Worm (Caenorhabditis elegans): ENCODE data around the gene C03H5.9.

The C03H5.9 gene

DNA sequence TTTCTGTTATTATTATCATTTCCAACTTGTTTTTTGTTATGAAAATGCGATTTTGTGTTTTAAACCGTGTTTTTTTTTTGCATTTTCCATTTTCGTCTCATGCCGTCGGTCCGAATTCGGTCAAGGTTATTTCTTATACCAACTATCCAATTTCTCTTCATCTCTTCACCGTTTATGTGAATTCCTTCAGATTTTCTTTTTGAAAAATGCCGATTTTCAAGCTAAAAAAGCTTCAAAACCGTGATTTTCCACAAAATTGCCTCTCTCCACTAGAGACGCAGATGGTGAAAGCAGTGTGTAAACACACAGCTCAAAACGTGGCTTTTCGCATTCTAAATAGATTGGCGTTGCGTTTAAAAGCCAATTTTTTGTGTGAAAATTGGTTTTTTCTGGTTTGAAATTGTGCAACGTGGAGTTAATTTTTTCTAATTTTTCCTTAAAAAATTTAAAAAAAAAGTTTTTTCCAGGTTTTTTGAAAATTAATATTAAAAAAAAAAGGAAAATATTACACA lies 9.4 kb downstream of the C03H5.9 start:
- TF ChIP-seq nhr-23 (tag; optimal IDR thresholded peaks at IDR 0.05) (no peak), ceh-82 (tag; optimal IDR thresholded peaks at IDR 0.05) (no peak), fkh-10 (GFP tag; optimal IDR thresholded peaks at IDR 0.05) (no peak), ztf-11 (tag; optimal IDR thresholded peaks at IDR 0.05) (no peak), elt-2 (tag; optimal IDR thresholded peaks at IDR 0.05) (peak; percentile 12), sea-2 (GFP tag; optimal IDR thresholded peaks at IDR 0.05) (no peak)

ce11 chrII:388533-388932 lies 10.1 kb downstream of the C03H5.9 start, which contains the start of gene nstp-4:
Gene nstp-4 (plus strand): TSS chrII:388833.
- TF ChIP-seq nhr-237 (tag; optimal IDR thresholded peaks at IDR 0.05) (no peak), ceh-28 (tag; optimal IDR thresholded peaks at IDR 0.05) (no peak), pqm-1 (tag; optimal IDR thresholded peaks at IDR 0.05) (no peak), egl-27 (tag; optimal IDR thresholded peaks at IDR 0.05) (no peak), zag-1 (tag; optimal IDR thresholded peaks at IDR 0.05) (no peak), aly-2 (tag; optimal IDR thresholded peaks at IDR 0.05) (no peak), nhr-67 (tag; optimal IDR thresholded peaks at IDR 0.05) (no peak), elt-1 (tag; optimal IDR thresholded peaks at IDR 0.05) (no peak), R02D3.7 (tag; optimal IDR thresholded peaks at IDR 0.05) (no peak), nhr-28 (tag; optimal IDR thresholded peaks at IDR 0.05) (no peak), elt-2 (tag; optimal IDR thresholded peaks at IDR 0.05) (no peak), nhr-23 (tag; optimal IDR thresholded peaks at IDR 0.05) (no peak), egl-5 (tag; optimal IDR thresholded peaks at IDR 0.05) (no peak), ama-1 (optimal IDR thresholded peaks at IDR 0.05) (no peak), skn-1 (tag; optimal IDR thresholded peaks at IDR 0.05) (no peak), ceh-16 (tag; optimal IDR thresholded peaks at IDR 0.05) (no peak)

DNA sequence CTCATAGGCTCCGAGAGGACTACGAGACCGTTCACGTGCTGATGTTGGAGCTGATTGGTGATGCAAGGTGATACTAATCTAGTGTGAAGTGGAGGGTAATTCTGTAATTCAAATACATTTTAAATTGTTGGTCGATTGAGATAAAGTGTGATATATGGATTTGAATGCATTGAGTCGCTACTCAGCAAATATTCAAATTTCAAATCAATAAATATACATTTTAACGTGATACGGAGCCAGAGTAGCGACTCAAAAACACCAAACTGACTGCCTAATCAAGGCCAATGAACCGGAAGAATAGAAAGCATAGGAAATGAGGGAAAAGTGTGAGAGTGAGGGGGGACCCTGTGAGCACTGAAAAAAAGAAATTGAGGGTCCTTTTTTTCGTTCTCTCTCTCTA lies 20.9 kb downstream of the C03H5.9 start, which contains the start of gene C03H5.6:
Gene C03H5.6 (minus strand): TSS at position 101 of the 400 bp plus-strand sequence.
- no peak for TF ChIP-seq egl-27 (tag; optimal IDR thresholded peaks at IDR 0.05)
- TF ChIP-seq snpc-4 (tag; optimal IDR thresholded peaks at IDR 0.05), result no peak
- TF ChIP-seq mdl-1 (tag; optimal IDR thresholded peaks at IDR 0.05), result no peak
- no peak for TF ChIP-seq fkh-10 (GFP tag; optimal IDR thresholded peaks at IDR 0.05)
- no peak for TF ChIP-seq fos-1 (tag; optimal IDR thresholded peaks at IDR 0.05)
- no peak for TF ChIP-seq lsy-12 (tag; optimal IDR thresholded peaks at IDR 0.05)
- TF ChIP-seq nhr-11 (tag; optimal IDR thresholded peaks at IDR 0.05), result no peak
- no peak for TF ChIP-seq nhr-43 (tag; optimal IDR thresholded peaks at IDR 0.05; ENCODE audit: poor library complexity, severe bottlenecking)
- TF ChIP-seq nhr-67 (tag; optimal IDR thresholded peaks at IDR 0.05), result no peak
- TF ChIP-seq fkh-2 (tag; optimal IDR thresholded peaks at IDR 0.05), result no peak
- no peak for TF ChIP-seq nhr-76 (tag; optimal IDR thresholded peaks at IDR 0.05)

DNA sequence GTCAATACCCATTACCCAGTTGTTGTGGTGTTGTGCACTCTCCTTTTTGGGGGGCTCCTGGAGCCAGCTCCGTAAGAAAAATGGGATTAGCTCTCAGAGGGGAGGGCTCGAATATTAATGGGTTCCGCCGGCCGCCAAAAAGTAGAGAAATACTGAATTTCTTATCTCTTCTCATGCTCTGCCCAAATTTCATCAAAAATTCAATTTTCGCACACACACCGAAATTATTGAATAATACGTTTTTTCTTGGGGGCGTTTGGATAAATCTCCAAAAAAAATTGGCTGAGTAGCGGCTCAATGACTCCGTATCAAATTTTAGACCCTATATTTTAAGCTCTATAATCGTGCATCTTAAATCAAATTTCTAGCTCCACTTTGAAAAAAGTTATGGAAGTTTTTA lies 21.7 kb downstream of the C03H5.9 start:
- TF ChIP-seq elt-3 (tag; optimal IDR thresholded peaks at IDR 0.05) (no peak), lin-39 (tag; optimal IDR thresholded peaks at IDR 0.05) (peak; percentile 41), egl-5 (tag; optimal IDR thresholded peaks at IDR 0.05) (peak; percentile 1), sea-2 (GFP tag; optimal IDR thresholded peaks at IDR 0.05) (no peak)

DNA sequence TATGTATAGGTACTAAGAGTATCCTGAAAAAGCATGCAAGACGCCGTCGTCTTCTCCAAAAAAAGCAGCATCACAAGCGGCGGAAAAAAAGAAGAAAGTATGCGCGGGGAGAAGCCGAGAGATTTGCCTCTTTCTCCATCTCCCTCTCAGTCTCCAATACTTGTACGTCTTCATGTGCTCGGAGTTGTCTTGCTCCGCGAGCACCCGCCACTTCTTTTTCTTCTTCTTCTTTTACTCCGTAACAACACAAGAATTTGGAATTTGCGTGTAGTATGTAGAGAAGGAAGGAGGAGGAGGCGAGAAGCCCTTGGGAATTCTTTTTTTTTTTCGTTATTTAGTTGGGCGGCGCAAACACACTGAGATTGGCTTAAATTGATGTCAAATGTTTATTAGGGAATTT lies 22.8 kb downstream of the C03H5.9 start:
- TF ChIP-seq pha-4 (tag; optimal IDR thresholded peaks at IDR 0.05) (no peak), unc-62 (GFP tag; optimal IDR thresholded peaks at IDR 0.05) (no peak), ceh-28 (tag; optimal IDR thresholded peaks at IDR 0.05) (no peak), ceh-9 (tag; optimal IDR thresholded peaks at IDR 0.05) (no peak), R02D3.7 (tag; optimal IDR thresholded peaks at IDR 0.05) (no peak), lin-15B (tag; optimal IDR thresholded peaks at IDR 0.05) (peak; percentile 8), ztf-4 (tag; optimal IDR thresholded peaks at IDR 0.05) (no peak), jun-1 (tag; optimal IDR thresholded peaks at IDR 0.05) (no peak), hmg-11 (tag; optimal IDR thresholded peaks at IDR 0.05) (peak; percentile 77), fkh-10 (GFP tag; optimal IDR thresholded peaks at IDR 0.05) (peak; percentile 46), nfya-1 (tag; optimal IDR thresholded peaks at IDR 0.05; ENCODE audit: insufficient read depth) (peak; percentile 57), lin-39 (tag; optimal IDR thresholded peaks at IDR 0.05) (peak; percentile 20), eor-1 (tag; optimal IDR thresholded peaks at IDR 0.05) (no peak), zag-1 (tag; optimal IDR thresholded peaks at IDR 0.05) (no peak), nhr-28 (tag; optimal IDR thresholded peaks at IDR 0.05) (no peak)
